Fruit fly (Drosophila melanogaster): ENCODE data around the gene bap.

Gene bap

dm6 chr3R:21378595-21378994 is 10.1 kb upstream of the bap start, which contains the start of gene tin (continued):
- TF ChIP-seq crc (GFP tag; optimal IDR thresholded peaks at IDR 0.05) (peak; percentile 8), Chrac-16 (GFP tag; optimal IDR thresholded peaks at IDR 0.05) (peak; percentile 87), zf30C (GFP tag; optimal IDR thresholded peaks at IDR 0.05) (no peak), CG9727 (GFP tag; optimal IDR thresholded peaks at IDR 0.05) (peak; percentile 95), D19B (GFP tag; optimal IDR thresholded peaks at IDR 0.05) (peak; percentile 55), exex (tag; optimal IDR thresholded peaks at IDR 0.05) (no peak), CG7786 (GFP tag; optimal IDR thresholded peaks at IDR 0.05) (no peak), esg (GFP tag; conservative IDR thresholded peaks at IDR 0.05) (peak; percentile 92), CG17359 (tag; optimal IDR thresholded peaks at IDR 0.05) (peak; percentile 92), CkIIα-i1 (GFP tag; IDR thresholded peaks at IDR 0.05) (peak; percentile 80), Lim3 (GFP tag; IDR thresholded peaks at IDR 0.05) (peak; percentile 59; the same call in 1 of the 2 replicates), sug (tag; optimal IDR thresholded peaks at IDR 0.05) (peak; percentile 84), CG17612 (GFP tag; IDR thresholded peaks at IDR 0.05) (peak; percentile 74; the same call in 1 of the 2 replicates), CG34224 (GFP tag; IDR thresholded peaks at IDR 0.05; ENCODE audit: partially characterized antibody) (peak; percentile 71; the same call in 2 of the 3 replicates), ato (GFP tag; IDR thresholded peaks at IDR 0.05; ENCODE audit: partially characterized antibody) (peak; percentile 45; the same call in 1 of the 2 replicates), CG42726 (GFP tag; IDR thresholded peaks at IDR 0.05; ENCODE audit: partially characterized antibody) (no peak), Rx (GFP tag; IDR thresholded peaks at IDR 0.05) (peak; percentile 89), CG10321 (GFP tag; IDR thresholded peaks at IDR 0.05) (peak; percentile 84), CG31224 (GFP tag; IDR thresholded peaks at IDR 0.05) (peak; percentile 76), CG6854 (GFP tag; optimal IDR thresholded peaks at IDR 0.05) (peak; percentile 80), ewg (GFP tag; optimal IDR thresholded peaks at IDR 0.05) (peak; percentile 89), trh (GFP tag; optimal IDR thresholded peaks at IDR 0.05) (peak; percentile 55), dmrt11E (tag; optimal IDR thresholded peaks at IDR 0.05) (peak; percentile 95), az2 (GFP tag; optimal IDR thresholded peaks at IDR 0.05) (peak; percentile 89), CG16815 (GFP tag; optimal IDR thresholded peaks at IDR 0.05) (peak; percentile 84), Vsx1 (GFP tag; optimal IDR thresholded peaks at IDR 0.05) (peak; percentile 82), lov (optimal IDR thresholded peaks at IDR 0.05) (no peak), lov (GFP tag; IDR thresholded peaks at IDR 0.05) (peak; percentile 97), CG12236 (GFP tag; optimal IDR thresholded peaks at IDR 0.05) (peak; percentile 16), bowl (GFP tag; IDR thresholded peaks at IDR 0.05) (peak; percentile 90), psq (GFP tag; optimal IDR thresholded peaks at IDR 0.05) (peak; percentile 62), grau (tag; optimal IDR thresholded peaks at IDR 0.05) (peak; percentile 92), lmd (GFP tag; IDR thresholded peaks at IDR 0.05) (peak; percentile 92; the same call in 1 of the 2 replicates), CG13123 (GFP tag; optimal IDR thresholded peaks at IDR 0.05) (peak; percentile 83), CG12744 (GFP tag; optimal IDR thresholded peaks at IDR 0.05) (peak; percentile 5), Ptx1 (GFP tag; IDR thresholded peaks at IDR 0.05) (peak; percentile 97), Scr (GFP tag; IDR thresholded peaks at IDR 0.05; ENCODE audit: partially characterized antibody) (peak; percentile 82), Lhr (GFP tag; optimal IDR thresholded peaks at IDR 0.05) (peak; percentile 83), CG17328 (GFP tag; IDR thresholded peaks at IDR 0.05) (peak; percentile 98), pum (GFP tag; optimal IDR thresholded peaks at IDR 0.05) (peak; percentile 44), CG17829 (tag; optimal IDR thresholded peaks at IDR 0.05) (peak; percentile 97), tx (GFP tag; optimal IDR thresholded peaks at IDR 0.05) (no peak), Blimp-1 (GFP tag; optimal IDR thresholded peaks at IDR 0.05) (peak; percentile 92), CG3726 (GFP tag; IDR thresholded peaks at IDR 0.05) (peak; percentile 90), CG9932 (GFP tag; IDR thresholded peaks at IDR 0.05) (peak; percentile 88), odd (GFP tag; optimal IDR thresholded peaks at IDR 0.05) (peak; percentile 84), Dek (tag; optimal IDR thresholded peaks at IDR 0.05) (peak; percentile 91), Sry-β (GFP tag; optimal IDR thresholded peaks at IDR 0.05) (peak; percentile 41), Stat92E (GFP tag; optimal IDR thresholded peaks at IDR 0.05) (peak in 1 of 3 experiments; percentile 78), CG16813 (GFP tag; IDR thresholded peaks at IDR 0.05; ENCODE audit: partially characterized antibody) (peak; percentile 75)
